Worm (Caenorhabditis elegans) whole organism, young adult: Measurements from ENCODE around the gene atf-8.
"Not testable (repeated sequence)": the region's sequence is repeated elsewhere in the genome, so short reads cannot be mapped to it uniquely, and the experiment has no call there.

Experiments used
- B0261.1 ChIP-seq: sonication (generic microtip); optimal IDR thresholded peaks from 2 replicates; lab custom pipeline; 2016; ENCODE audit warnings: mild to moderate bottlenecking, missing genetic modification characterization, moderate library complexity, missing compliant biosample characterization
- F37B4.10 ChIP-seq: fragments of 200-800 bp; sonication (Bioruptor generic); IDR thresholded peaks from 2 replicates; pipeline ENCODE4 v1.3.6; 2022; ENCODE audit warnings: missing genetic modification characterization, missing compliant biosample characterization
- F39B2.1 ChIP-seq: fragments of 200-800 bp; sonication (Bioruptor generic); IDR thresholded peaks from 2 replicates; pipeline ENCODE4 v1.3.6; 2022; ENCODE audit warnings: missing genetic modification reagents, missing genetic modification characterization, missing compliant biosample characterization
- F49E8.2 ChIP-seq: sonication (generic microtip); optimal IDR thresholded peaks from 3 replicates; lab custom pipeline; 2017; ENCODE audit warnings: missing genetic modification characterization, mild to moderate bottlenecking, missing compliant biosample characterization, antibody characterized with exemption, moderate library complexity; ENCODE audit not compliant: insufficient read depth
- T07F8.4 ChIP-seq: sonication (generic microtip); optimal IDR thresholded peaks from 2 replicates; lab custom pipeline; 2016; ENCODE audit warnings: mild to moderate bottlenecking, missing genetic modification characterization, moderate library complexity, missing compliant biosample characterization
- ceh-40 ChIP-seq: fragments of 200-800 bp; sonication (Bioruptor generic); IDR thresholded peaks from 2 replicates; pipeline ENCODE4 v1.3.6; 2022; ENCODE audit warnings: missing genetic modification characterization, missing compliant biosample characterization
- ceh-58 ChIP-seq: fragments of 200-800 bp; sonication (Bioruptor generic); IDR thresholded peaks from 2 replicates; pipeline ENCODE4 v1.3.6; 2022; ENCODE audit warnings: missing genetic modification characterization, missing compliant biosample characterization
- die-1 ChIP-seq: sonication (generic microtip); optimal IDR thresholded peaks from 2 replicates; lab custom pipeline; 2016; ENCODE audit warnings: missing genotype, mild to moderate bottlenecking, missing genetic modification characterization, missing compliant biosample characterization
- efl-1 ChIP-seq: fragments of 150-350 bp; optimal IDR thresholded peaks from 2 replicates; lab custom pipeline; 2014; ENCODE audit warnings: missing biosample characterization, missing genetic modification reagents, missing genetic modification characterization
- egl-18 ChIP-seq: fragments of 200-800 bp; sonication (Bioruptor generic); IDR thresholded peaks from 2 replicates; pipeline ENCODE4 v1.3.6; 2022; ENCODE audit warnings: missing genetic modification reagents, missing genetic modification characterization, missing compliant biosample characterization
- mcd-1 ChIP-seq: fragments of 200-800 bp; sonication (Bioruptor generic); IDR thresholded peaks from 2 replicates; pipeline ENCODE4 v1.3.6; 2022; ENCODE audit warnings: missing genetic modification reagents, missing genetic modification characterization, missing compliant biosample characterization
- pbrm-1 ChIP-seq: fragments of 200-800 bp; sonication (Bioruptor generic); IDR thresholded peaks from 2 replicates; pipeline ENCODE4 v1.3.6; 2022; ENCODE audit warnings: missing genetic modification reagents, missing genetic modification characterization, missing compliant biosample characterization
- sea-2 ChIP-seq: fragments of 200-800 bp; sonication (Bioruptor generic); IDR thresholded peaks from 2 replicates; pipeline ENCODE4 v1.3.6; 2022; ENCODE audit warnings: missing genetic modification characterization, missing compliant biosample characterization

DNA sequence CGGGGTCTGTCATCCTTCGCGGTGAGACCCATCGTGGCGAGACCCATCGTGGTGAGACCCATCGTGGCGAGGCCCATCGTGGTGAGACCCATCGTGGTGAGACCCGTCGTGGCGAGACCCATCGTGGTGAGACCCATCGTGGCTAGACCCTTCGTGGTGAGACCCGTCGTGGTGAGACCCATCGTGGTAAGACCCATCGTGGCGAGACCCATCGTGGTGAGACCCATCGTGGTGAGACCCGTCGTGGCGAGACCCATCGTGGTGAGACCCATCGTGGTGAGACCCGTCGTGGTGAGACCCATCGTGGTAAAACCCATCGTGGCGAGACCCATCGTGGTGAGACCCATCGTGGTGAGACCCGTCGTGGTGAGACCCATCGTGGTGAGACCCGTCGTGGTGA lies 13.8 kb upstream of the atf-8 start:
- TF ChIP-seq F49E8.2 (tag; lab: Kevin White, UChicago); B0261.1 (tag; lab: Kevin White, UChicago); efl-1 (GFP tag; lab: Kevin White, UChicago); F39B2.1; ceh-58 (GFP tag; lab: Robert Waterston, UW); mcd-1 (GFP tag; lab: Robert Waterston, UW); T07F8.4 (tag; lab: Kevin White, UChicago); egl-18 (GFP tag; lab: Robert Waterston, UW); F37B4.10 (GFP tag; lab: Robert Waterston, UW); pbrm-1 (GFP tag; lab: Robert Waterston, UW); ceh-40 (GFP tag; lab: Robert Waterston, UW); sea-2 (GFP tag; lab: Robert Waterston, UW); die-1 (tag; lab: Kevin White, UChicago): not testable (repeated sequence)
